Fruit fly (Drosophila melanogaster) whole organism, embryonic: ENCODE measurements around the gene mus101.

ENCODE experiments used
- CG10565 ChIP-seq: fragments of 200-800 bp; sonication (Bioruptor generic); optimal IDR thresholded peaks from 3 replicates; lab custom pipeline; 2016; ENCODE audit warnings: missing biosample characterization, mild to moderate bottlenecking, missing genetic modification characterization
- CG12219 ChIP-seq: fragments of 200-800 bp; sonication (Bioruptor generic); optimal IDR thresholded peaks from 3 replicates; lab custom pipeline; 2018; ENCODE audit warnings: missing biosample characterization, mild to moderate bottlenecking, missing genetic modification characterization
- CG4707 ChIP-seq: fragments of 200-800 bp; sonication (Bioruptor generic); optimal IDR thresholded peaks from 2 replicates; lab custom pipeline; 2018; ENCODE audit warnings: missing biosample characterization, mild to moderate bottlenecking, missing genetic modification characterization, moderate library complexity
- CG6654 ChIP-seq: fragments of 200-800 bp; sonication (Bioruptor generic); optimal IDR thresholded peaks from 2 replicates; lab custom pipeline; 2017; ENCODE audit warnings: missing biosample characterization, mild to moderate bottlenecking, missing genetic modification characterization
- Hr39 ChIP-seq: fragments of >200 bp; optimal IDR thresholded peaks from 2 replicates; lab custom pipeline; 2017
- chif ChIP-seq, 2 experiments: fragments of 200-800 bp; sonication (Bioruptor generic); optimal IDR thresholded peaks; 3 replicates each; lab custom pipeline; 2016; ENCODE audit warnings: missing biosample characterization in 2 of 2, missing genetic modification characterization in 2 of 2
- wor ChIP-seq: fragments of 200-800 bp; sonication (Bioruptor generic); IDR thresholded peaks from 2 replicates; pipeline ENCODE4 v1.3.6; 2022; ENCODE audit warnings: missing biosample characterization, missing genetic modification characterization
- yki ChIP-seq: fragments of >200 bp; optimal IDR thresholded peaks from 3 replicates; lab custom pipeline; 2018

dm6 chrX:13753775-13754174 is 31.7 kb downstream of the mus101 start:
- TF ChIP-seq Hr39 (lab: Kevin White, UChicago) (no peak), chif (GFP tag; optimal IDR thresholded peaks at IDR 0.05; lab: Kevin White, UChicago) (no peak), CG10565 (GFP tag; lab: Kevin White, UChicago) (no peak), CG6654 (GFP tag; lab: Kevin White, UChicago) (no peak), CG12219 (GFP tag; lab: Kevin White, UChicago) (no peak), wor (GFP tag; lab: Robert Waterston, UW) (no peak), yki (lab: Kevin White, UChicago) (no peak), CG4707 (GFP tag; lab: Kevin White, UChicago) (no peak)
